Fruit fly (Drosophila melanogaster) whole organism: ENCODE data around the gene CG3587.

ENCODE experiments used
- CG8478 ChIP-seq: fragments of >200 bp; optimal IDR thresholded peaks from 2 replicates; lab custom pipeline; 2018; ENCODE audit warnings: inconsistent platforms
- Dll ChIP-seq: fragments of >200 bp; optimal IDR thresholded peaks from 2 replicates; lab custom pipeline; 2017
- psq ChIP-seq: fragments of >200 bp; optimal IDR thresholded peaks from 2 replicates; lab custom pipeline; 2017

DNA sequence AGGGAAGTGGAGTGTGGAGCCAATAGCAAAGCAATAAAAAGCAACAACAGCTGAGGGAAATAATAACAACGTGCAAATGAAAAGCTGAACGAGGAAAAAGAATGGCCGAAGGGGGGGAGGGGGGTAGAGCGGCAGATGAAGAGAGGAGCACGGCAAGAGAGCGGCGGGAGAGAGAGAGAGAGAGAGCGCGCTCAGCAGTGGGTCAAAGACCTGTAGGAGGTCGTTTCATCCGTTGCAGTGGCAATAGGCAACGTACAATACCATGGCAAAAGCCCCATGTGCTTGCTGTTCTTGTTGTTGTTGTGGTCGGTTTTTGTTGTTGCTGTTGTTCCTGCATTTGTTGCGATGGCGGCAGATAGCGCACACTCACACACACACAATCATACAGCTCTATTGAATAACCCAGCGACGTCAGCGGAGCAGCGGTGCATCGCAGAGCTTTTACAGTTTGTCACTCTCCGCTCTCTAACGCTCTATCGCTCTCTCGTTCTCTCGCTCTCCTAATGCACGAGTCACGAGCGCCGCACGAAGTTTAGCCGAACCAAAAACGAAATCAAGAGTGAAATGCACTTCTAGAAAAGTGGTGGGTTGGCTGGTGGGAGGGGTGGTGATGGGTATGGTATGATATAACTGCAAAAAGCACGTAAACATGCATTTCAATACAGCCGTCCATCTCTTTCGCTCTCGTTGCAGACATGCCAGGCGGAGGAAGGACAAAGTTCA, 35.9 kb downstream of the CG3587 start:
- TF ChIP-seq psq (lab: Kevin White, UChicago) (no peak), Dll (lab: Kevin White, UChicago) (peak; percentile 22), CG8478 (no peak)
